Fruit fly (Drosophila melanogaster) Kc167 (cell line): ENCODE data around the gene mgr.

Source experiments
- Myc ChIP-seq: fragments of >200 bp; optimal IDR thresholded peaks from 2 replicates; lab custom pipeline; 2017; ENCODE audit warnings: missing external identifiers
- psq ChIP-seq: fragments of >200 bp; optimal IDR thresholded peaks from 2 replicates; lab custom pipeline; 2017; ENCODE audit warnings: missing external identifiers

DNA sequence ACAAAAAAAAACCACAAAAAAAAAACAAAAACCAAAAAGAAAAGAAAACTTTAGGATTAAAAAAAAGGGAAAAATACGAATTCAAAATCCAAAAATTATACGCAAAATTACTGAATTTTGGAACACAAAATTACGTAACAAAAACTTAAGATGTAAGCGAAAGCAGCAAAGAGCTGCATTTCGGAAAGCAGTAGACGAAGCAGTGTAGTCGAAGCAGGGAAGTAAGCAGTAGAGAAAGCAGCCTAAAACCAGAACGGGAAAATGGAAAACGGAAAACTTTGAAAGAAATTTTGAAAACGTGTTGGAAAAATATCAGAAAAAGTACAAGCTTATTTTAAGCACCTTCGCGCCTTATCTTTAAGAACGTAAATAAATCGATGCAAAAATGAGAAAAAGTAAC lies 6.8 kb downstream of the mgr start:
- no peak for TF ChIP-seq psq (lab: Kevin White, UChicago)
- TF ChIP-seq Myc (lab: Kevin White, UChicago), result no peak
